Fruit fly (Drosophila melanogaster) whole organism, wandering third instar larva: Measurements from ENCODE around the gene CG4615.

ENCODE experiments used
- Abd-B ChIP-seq: fragments of >200 bp; optimal IDR thresholded peaks from 2 replicates; lab custom pipeline; 2017; ENCODE audit warnings: missing biosample characterization, missing genetic modification characterization
- CG32264 ChIP-seq: fragments of 200-800 bp; sonication (Bioruptor generic); optimal IDR thresholded peaks from 2 replicates; lab custom pipeline; 2016; ENCODE audit warnings: missing biosample characterization, missing genetic modification characterization
- CG9705 ChIP-seq: fragments of 200-800 bp; sonication (Bioruptor generic); optimal IDR thresholded peaks from 2 replicates; lab custom pipeline; 2018; ENCODE audit warnings: missing biosample characterization, mild to moderate bottlenecking, missing genetic modification characterization
- CrebA ChIP-seq: fragments of 200-800 bp; sonication (Bioruptor generic); optimal IDR thresholded peaks from 2 replicates; lab custom pipeline; 2016; ENCODE audit warnings: missing biosample characterization, mild to moderate bottlenecking, missing genetic modification characterization, borderline replicate concordance
- Dfd ChIP-seq: fragments of >200 bp; optimal IDR thresholded peaks from 2 replicates; lab custom pipeline; 2017; ENCODE audit warnings: missing biosample characterization, missing genetic modification characterization
- Dif ChIP-seq: fragments of 200-275, 200-300 bp; sonication (Bioruptor generic); optimal IDR thresholded peaks from 2 replicates; lab custom pipeline; 2018; ENCODE audit warnings: missing biosample characterization, missing genetic modification characterization; ENCODE audit not compliant: partially characterized antibody
- GATAd ChIP-seq: sonication (Bioruptor generic); optimal IDR thresholded peaks from 2 replicates; lab custom pipeline; 2016; ENCODE audit warnings: missing biosample characterization, missing genetic modification characterization
- HLH106 ChIP-seq: fragments of 200-800 bp; optimal IDR thresholded peaks from 3 replicates; lab custom pipeline; 2019; ENCODE audit warnings: missing biosample characterization, mild to moderate bottlenecking, missing genetic modification characterization, moderate library complexity
- Hnf4 ChIP-seq: fragments of 200-800 bp; sonication (Bioruptor generic); optimal IDR thresholded peaks from 2 replicates; lab custom pipeline; 2016; ENCODE audit warnings: missing biosample characterization, mild to moderate bottlenecking, missing genetic modification characterization
- Hr78 ChIP-seq: fragments of >200 bp; optimal IDR thresholded peaks from 2 replicates; lab custom pipeline; 2017; ENCODE audit warnings: missing biosample characterization, missing genetic modification characterization
- Hr83 ChIP-seq: fragments of 200-300 bp; sonication (Bioruptor generic); optimal IDR thresholded peaks from 2 replicates; lab custom pipeline; 2016; ENCODE audit warnings: missing biosample characterization, mild to moderate bottlenecking, missing genetic modification characterization, moderate library complexity; ENCODE audit not compliant: poor library complexity, severe bottlenecking
- Jra ChIP-seq: sonication (Bioruptor generic); optimal IDR thresholded peaks from 2 replicates; lab custom pipeline; 2016; ENCODE audit warnings: missing biosample characterization, missing genetic modification characterization
- Mio ChIP-seq: sonication (Bioruptor generic); optimal IDR thresholded peaks from 2 replicates; lab custom pipeline; 2016; ENCODE audit warnings: missing biosample characterization, missing genetic modification characterization
- Myc ChIP-seq: fragments of >200 bp; optimal IDR thresholded peaks from 2 replicates; lab custom pipeline; 2017
- N ChIP-seq: fragments of >200 bp; optimal IDR thresholded peaks from 2 replicates; lab custom pipeline; 2018; ENCODE audit warnings: missing biosample characterization, missing external identifiers, missing genetic modification characterization
- OdsH ChIP-seq: fragments of 200-800 bp; sonication (Bioruptor generic); optimal IDR thresholded peaks from 2 replicates; lab custom pipeline; 2016; ENCODE audit warnings: missing biosample characterization, mild to moderate bottlenecking, missing genetic modification characterization
- Rel ChIP-seq, 2 experiments: fragments of 200-800 bp; sonication (Bioruptor generic) in 1 of 2; optimal IDR thresholded peaks; 2 replicates in 1 of 2; 3 replicates in 1 of 2; lab custom pipeline; 2016 to 2019; ENCODE audit warnings: mild to moderate bottlenecking in 2 of 2, missing biosample characterization in 2 of 2, missing genetic modification characterization in 2 of 2, moderate library complexity in 1 of 2
- Sp1 ChIP-seq: fragments of 200-800 bp; sonication (Bioruptor generic); optimal IDR thresholded peaks from 3 replicates; lab custom pipeline; 2019; ENCODE audit warnings: missing biosample characterization, mild to moderate bottlenecking, missing genetic modification characterization, moderate library complexity
- Vsx2 ChIP-seq: fragments of 200-300, 225-300 bp; sonication (Bioruptor generic); optimal IDR thresholded peaks from 2 replicates; lab custom pipeline; 2018; ENCODE audit warnings: missing biosample characterization, missing genetic modification characterization; ENCODE audit not compliant: partially characterized antibody
- br ChIP-seq: fragments of 200-800 bp; sonication (Bioruptor generic); optimal IDR thresholded peaks from 2 replicates; lab custom pipeline; 2016; ENCODE audit warnings: missing biosample characterization, missing genetic modification characterization
- brk ChIP-seq: fragments of 200-800 bp; sonication (Bioruptor generic); optimal IDR thresholded peaks from 2 replicates; lab custom pipeline; 2016; ENCODE audit warnings: missing biosample characterization, mild to moderate bottlenecking, missing genetic modification characterization
- dl ChIP-seq, 2 experiments: fragments of 175-275, 200-275 bp in 1 of 2; fragments of 200-275 bp in 1 of 2; sonication (Bioruptor generic); optimal IDR thresholded peaks; lab custom pipeline; 2018; ENCODE audit warnings: mild to moderate bottlenecking in 2 of 2, missing biosample characterization in 2 of 2, missing genetic modification characterization in 2 of 2, moderate library complexity in 2 of 2; ENCODE audit not compliant: partially characterized antibody in 2 of 2, insufficient read depth in 1 of 2
- dmrt93B ChIP-seq: fragments of 200-800 bp; sonication (Bioruptor generic); optimal IDR thresholded peaks from 2 replicates; lab custom pipeline; 2018; ENCODE audit warnings: missing biosample characterization, mild to moderate bottlenecking, missing genetic modification characterization
- dsf ChIP-seq: sonication (Bioruptor generic); optimal IDR thresholded peaks from 2 replicates; lab custom pipeline; 2016; ENCODE audit warnings: missing biosample characterization, missing genetic modification characterization, borderline replicate concordance
- ey ChIP-seq: fragments of 200-800 bp; sonication (Bioruptor generic); optimal IDR thresholded peaks from 2 replicates; lab custom pipeline; 2016; ENCODE audit warnings: missing biosample characterization, missing genetic modification characterization
- foxo ChIP-seq, 2 experiments: fragments of 200-800 bp; sonication (Bioruptor generic); optimal IDR thresholded peaks; 2 replicates in 1 of 2; 3 replicates in 1 of 2; lab custom pipeline; 2016 to 2017; ENCODE audit warnings: missing biosample characterization in 2 of 2, missing genetic modification characterization in 2 of 2
- fru ChIP-seq: fragments of 200-800 bp; sonication (Bioruptor generic); optimal IDR thresholded peaks from 3 replicates; lab custom pipeline; 2016; ENCODE audit warnings: missing biosample characterization, mild to moderate bottlenecking, missing genetic modification characterization
- h ChIP-seq: fragments of 200-800 bp; sonication (Bioruptor generic); optimal IDR thresholded peaks from 3 replicates; lab custom pipeline; 2016; ENCODE audit warnings: missing biosample characterization, mild to moderate bottlenecking, missing genetic modification characterization
- jim ChIP-seq: fragments of 175-275, 200-325 bp; sonication (Bioruptor generic); optimal IDR thresholded peaks from 2 replicates; lab custom pipeline; 2016; ENCODE audit warnings: missing biosample characterization, mild to moderate bottlenecking, missing genetic modification characterization
- lola ChIP-seq: fragments of >200 bp; optimal IDR thresholded peaks from 2 replicates; lab custom pipeline; 2017; ENCODE audit warnings: missing biosample characterization, missing genetic modification characterization
- pan ChIP-seq: fragments of >200 bp; optimal IDR thresholded peaks from 2 replicates; lab custom pipeline; 2017
- psq ChIP-seq: fragments of 200-800 bp; sonication (Bioruptor generic); optimal IDR thresholded peaks from 3 replicates; lab custom pipeline; 2017; ENCODE audit warnings: missing biosample characterization, mild to moderate bottlenecking, missing genetic modification characterization, moderate library complexity
- rgr ChIP-seq: fragments of 200-800 bp; sonication (Bioruptor generic); optimal IDR thresholded peaks from 3 replicates; lab custom pipeline; 2016; ENCODE audit warnings: missing biosample characterization, mild to moderate bottlenecking, missing genetic modification characterization
- sage ChIP-seq: fragments of 200-800 bp; sonication (Bioruptor generic); optimal IDR thresholded peaks from 2 replicates; lab custom pipeline; 2016; ENCODE audit warnings: missing biosample characterization, mild to moderate bottlenecking, missing genetic modification characterization
- sv ChIP-seq: fragments of 200-800 bp; sonication (Bioruptor generic); optimal IDR thresholded peaks from 3 replicates; lab custom pipeline; 2016; ENCODE audit warnings: missing biosample characterization, missing genetic modification characterization
- tai ChIP-seq: sonication (Bioruptor generic); optimal IDR thresholded peaks from 2 replicates; lab custom pipeline; 2016; ENCODE audit warnings: missing biosample characterization, missing genetic modification characterization
- usp ChIP-seq: fragments of >200 bp; optimal IDR thresholded peaks from 2 replicates; lab custom pipeline; 2017; ENCODE audit warnings: missing biosample characterization, missing genetic modification characterization
- woc ChIP-seq: sonication (Bioruptor generic); optimal IDR thresholded peaks from 2 replicates; lab custom pipeline; 2016; ENCODE audit warnings: missing biosample characterization, mild to moderate bottlenecking, missing genetic modification characterization

Gene CG4615

dm6 chrX:7095912-7096494 lies 6.1 kb downstream of the CG4615 start:
- TF ChIP-seq Abd-B (GFP tag; lab: Kevin White, UChicago), result no peak
- no peak for TF ChIP-seq Jra (GFP tag; lab: Kevin White, UChicago)
- TF ChIP-seq Dfd (GFP tag; lab: Kevin White, UChicago), result no peak
- no peak for TF ChIP-seq Mio (GFP tag; lab: Kevin White, UChicago)
- no peak for TF ChIP-seq ey (GFP tag; lab: Kevin White, UChicago)
- TF ChIP-seq h, result no peak
- no peak for TF ChIP-seq GATAd (GFP tag; lab: Kevin White, UChicago)
- TF ChIP-seq tai (GFP tag; lab: Kevin White, UChicago), result no peak
- TF ChIP-seq dsf, result no peak
- TF ChIP-seq HLH106 (tag; lab: Kevin White, UChicago), result no peak
- TF ChIP-seq Hr83 (GFP tag; lab: Kevin White, UChicago), result no peak
- TF ChIP-seq Vsx2 (GFP tag; lab: Kevin White, UChicago), result no peak
- no peak for TF ChIP-seq woc
- no peak for TF ChIP-seq Hr78 (GFP tag; lab: Kevin White, UChicago)
- no peak for TF ChIP-seq psq (GFP tag; lab: Kevin White, UChicago)
- TF ChIP-seq fru, result no peak

dm6 chrX:7095292-7095911 lies 6.7 kb downstream of the CG4615 start:
- TF ChIP-seq Hr78 (GFP tag; lab: Kevin White, UChicago) (no peak), Dfd (GFP tag; lab: Kevin White, UChicago) (no peak), h (peak; percentile 86), br (GFP tag; lab: Kevin White, UChicago) (peak; percentile 82), N (no peak), Hr83 (GFP tag; lab: Kevin White, UChicago) (peak; percentile 18), Dif (no peak), Hnf4 (GFP tag; lab: Kevin White, UChicago) (peak; percentile 78), usp (GFP tag; lab: Kevin White, UChicago) (no peak), HLH106 (tag; lab: Kevin White, UChicago) (peak; percentile 90), Mio (GFP tag; lab: Kevin White, UChicago) (no peak), fru (peak; percentile 84), CG32264 (GFP tag; lab: Kevin White, UChicago) (peak; percentile 67), CrebA (no peak), brk (GFP tag; lab: Kevin White, UChicago) (peak; percentile 44), OdsH (GFP tag; lab: Kevin White, UChicago) (peak; percentile 81), ey (GFP tag; lab: Kevin White, UChicago) (peak; percentile 82), GATAd (GFP tag; lab: Kevin White, UChicago) (no peak), Rel (GFP tag; optimal IDR thresholded peaks at IDR 0.05; lab: Kevin White, UChicago) (peak; percentile 11), Rel (tag; optimal IDR thresholded peaks at IDR 0.05; lab: Kevin White, UChicago) (peak; percentile 75), sv (GFP tag; lab: Kevin White, UChicago) (peak; percentile 55), lola (GFP tag; lab: Kevin White, UChicago) (no peak), Abd-B (GFP tag; lab: Kevin White, UChicago) (no peak), Vsx2 (GFP tag; lab: Kevin White, UChicago) (no peak), CG9705 (GFP tag; lab: Kevin White, UChicago) (peak; percentile 87), dl (GFP tag; optimal IDR thresholded peaks at IDR 0.05; lab: Kevin White, UChicago; ENCODE audit: insufficient read depth in 1 of 2, partially characterized antibody in 2 of 2) (no peak), sage (GFP tag; lab: Kevin White, UChicago) (peak; percentile 75), dsf (peak; percentile 27), Myc (no peak), rgr (peak; percentile 76), Jra (GFP tag; lab: Kevin White, UChicago) (peak; percentile 63), tai (GFP tag; lab: Kevin White, UChicago) (peak; percentile 82), foxo (GFP tag; optimal IDR thresholded peaks at IDR 0.05; lab: Kevin White, UChicago) (peak in 1 of 2 experiments; percentile 89), dmrt93B (GFP tag; lab: Kevin White, UChicago) (peak; percentile 65), woc (peak; percentile 68), psq (GFP tag; lab: Kevin White, UChicago) (peak; percentile 67), jim (no peak), pan (lab: Kevin White, UChicago) (no peak), Sp1 (GFP tag; lab: Kevin White, UChicago) (peak; percentile 89)
